Worm (Caenorhabditis elegans): ENCODE measurements around the gene C07E3.3.
A peak's percentile ranks its signal among the peaks of the same experiment; 100 is the strongest.

Gene C07E3.3

ce11 chrII:10384680-10385383 is 27.5 kb upstream of the C07E3.3 start, which contains the start of gene ztf-27 (continued):
- 0 out of 2 replicates have a peak, but pooled peaks have one; percentile 6 for TF ChIP-seq dmd-6 (GFP tag; IDR thresholded peaks at IDR 0.05)
- TF ChIP-seq vab-7 (GFP tag; IDR thresholded peaks at IDR 0.05), result no peak
- no peak for TF ChIP-seq ceh-28 (tag; optimal IDR thresholded peaks at IDR 0.05)
- TF ChIP-seq daf-8 (GFP tag; IDR thresholded peaks at IDR 0.05), result no peak
- no peak for TF ChIP-seq madf-9 (GFP tag; conservative IDR thresholded peaks at IDR 0.05)
- TF ChIP-seq F26F4.8 (GFP tag; conservative IDR thresholded peaks at IDR 0.05), result no peak
- no peak for TF ChIP-seq unc-39 (tag; optimal IDR thresholded peaks at IDR 0.05)
- TF ChIP-seq nhr-10 (tag; optimal IDR thresholded peaks at IDR 0.05), result no peak
- TF ChIP-seq spr-1 (tag; optimal IDR thresholded peaks at IDR 0.05), result no peak
- TF ChIP-seq unc-62 (GFP tag; optimal IDR thresholded peaks at IDR 0.05 in 1 of 2), result no peak
- TF ChIP-seq unc-62 (tag; optimal IDR thresholded peaks at IDR 0.05), result no peak
- no peak for TF ChIP-seq zag-1 (tag; optimal IDR thresholded peaks at IDR 0.05)
- TF ChIP-seq daf-12 (tag; optimal IDR thresholded peaks at IDR 0.05), result no peak
- no peak for TF ChIP-seq T26A8.4 (GFP tag; IDR thresholded peaks at IDR 0.05)
- no peak for TF ChIP-seq dpl-1 (GFP tag; optimal IDR thresholded peaks at IDR 0.05)
- TF ChIP-seq mxl-3 (GFP tag; optimal IDR thresholded peaks at IDR 0.05), result peak; percentile 65
- no peak for TF ChIP-seq Y75B8A.6 (GFP tag; IDR thresholded peaks at IDR 0.05)
- no peak for TF ChIP-seq jun-1 (tag; optimal IDR thresholded peaks at IDR 0.05)

ce11 chrII:10382247-10382646 is 24.9 kb upstream of the C07E3.3 start:
- TF ChIP-seq dve-1 (tag; optimal IDR thresholded peaks at IDR 0.05; ENCODE audit: insufficient read depth) (peak; percentile 69), attf-4 (tag; optimal IDR thresholded peaks at IDR 0.05) (no peak), nhr-11 (tag; optimal IDR thresholded peaks at IDR 0.05) (no peak), nhr-48 (tag; optimal IDR thresholded peaks at IDR 0.05) (peak; percentile 26), ctbp-1 (GFP tag; IDR thresholded peaks at IDR 0.05) (no peak), daf-16 (GFP tag; optimal IDR thresholded peaks at IDR 0.05) (no peak), daf-16 (tag; optimal IDR thresholded peaks at IDR 0.05) (peak; percentile 45), zip-11 (GFP tag; IDR thresholded peaks at IDR 0.05) (no peak), Y48G9A.11 (GFP tag; IDR thresholded peaks at IDR 0.05) (no peak), lin-38 (GFP tag; IDR thresholded peaks at IDR 0.05) (peak; percentile 33; the same call in 1 of the 2 replicates), mxl-3 (GFP tag; optimal IDR thresholded peaks at IDR 0.05) (peak; percentile 72), D1046.2 (GFP tag; IDR thresholded peaks at IDR 0.05) (0 out of 2 replicates have a peak, but pooled peaks have one; percentile 34), nhr-10 (tag; optimal IDR thresholded peaks at IDR 0.05) (no peak), hlh-11 (tag; optimal IDR thresholded peaks at IDR 0.05) (peak; percentile 89), fos-1 (tag; optimal IDR thresholded peaks at IDR 0.05) (no peak), fkh-10 (GFP tag; optimal IDR thresholded peaks at IDR 0.05) (no peak), vab-7 (GFP tag; IDR thresholded peaks at IDR 0.05) (no peak), nhr-25 (tag; optimal IDR thresholded peaks at IDR 0.05; ENCODE audit: borderline replicate concordance, insufficient read depth) (no peak), Y105C5A.15 (GFP tag; IDR thresholded peaks at IDR 0.05) (no peak), sdz-12 (GFP tag; optimal IDR thresholded peaks at IDR 0.05) (no peak), daf-19 (GFP tag; conservative IDR thresholded peaks at IDR 0.05) (0 out of 2 replicates have a peak, but pooled peaks have one; percentile 40), ceh-28 (tag; optimal IDR thresholded peaks at IDR 0.05) (peak; percentile 11), hlh-30 (tag; optimal IDR thresholded peaks at IDR 0.05; ENCODE audit: insufficient read depth) (peak; percentile 67), zag-1 (tag; optimal IDR thresholded peaks at IDR 0.05) (no peak), nhr-28 (tag; optimal IDR thresholded peaks at IDR 0.05) (peak; percentile 58), spr-1 (tag; optimal IDR thresholded peaks at IDR 0.05) (peak; percentile 26), nhr-102 (tag; optimal IDR thresholded peaks at IDR 0.05) (peak; percentile 17), dmd-6 (GFP tag; IDR thresholded peaks at IDR 0.05) (peak; percentile 57), ztf-7 (tag; optimal IDR thresholded peaks at IDR 0.05) (no peak), lin-29 (GFP tag; IDR thresholded peaks at IDR 0.05) (no peak), mes-2 (tag; optimal IDR thresholded peaks at IDR 0.05; ENCODE audit: poor library complexity, severe bottlenecking) (peak; percentile 65), ZK337.2 (GFP tag; IDR thresholded peaks at IDR 0.05) (no peak), pha-4 (GFP tag; IDR thresholded peaks at IDR 0.05) (peak; percentile 52; the same call in 1 of the 2 replicates), pha-4 (tag; optimal IDR thresholded peaks at IDR 0.05) (peak; percentile 48), mep-1 (tag; optimal IDR thresholded peaks at IDR 0.05) (peak; percentile 82), hif-1 (tag; optimal IDR thresholded peaks at IDR 0.05) (peak in 1 of 2 experiments; percentile 25), unc-62 (GFP tag; optimal IDR thresholded peaks at IDR 0.05 in 1 of 2) (peak in 1 of 2 experiments; percentile 90), unc-62 (tag; optimal IDR thresholded peaks at IDR 0.05) (no peak), T20F7.1 (GFP tag; optimal IDR thresholded peaks at IDR 0.05) (no peak)

All from whole organism, L4 larva.